Worm (Caenorhabditis elegans) whole organism, L4 larva: ENCODE data around the gene F40C5.1.
A peak's percentile ranks its signal among the peaks of the same experiment; 100 is the strongest.
"Not testable (repeated sequence)": the region's sequence is repeated elsewhere in the genome, so short reads cannot be mapped to it uniquely, and the experiment has no call there.

Source experiments
- F26F4.8 ChIP-seq: fragments of 200-800 bp; sonication (Bioruptor generic); conservative IDR thresholded peaks from 2 replicates; pipeline ENCODE4 v1.3.6; 2022; ENCODE audit warnings: missing genetic modification characterization, missing compliant biosample characterization
- F49E8.2 ChIP-seq: sonication (generic microtip); optimal IDR thresholded peaks from 2 replicates; lab custom pipeline; 2016; ENCODE audit warnings: missing compliant biosample characterization, mild to moderate bottlenecking, missing genetic modification characterization, borderline replicate concordance
- R02D3.7 ChIP-seq: fragments of 150-350 bp; sonication (generic microtip); optimal IDR thresholded peaks from 3 replicates; lab custom pipeline; 2014; ENCODE audit warnings: missing biosample characterization, missing genetic modification characterization
- T20F7.1 ChIP-seq: fragments of 200-800 bp; sonication (Bioruptor generic); optimal IDR thresholded peaks from 2 replicates; lab custom pipeline; 2018; ENCODE audit warnings: mild to moderate bottlenecking, missing genetic modification characterization, missing compliant biosample characterization
- Y75B8A.6 ChIP-seq: fragments of 200-800 bp; sonication (Bioruptor generic); IDR thresholded peaks from 2 replicates; pipeline ENCODE4 v1.3.6; 2022; ENCODE audit warnings: missing genetic modification reagents, missing genetic modification characterization, missing compliant biosample characterization
- aha-1 ChIP-seq: fragments of 150-350 bp; peaks from one replicate; lab custom pipeline; 2014; ENCODE audit warnings: missing biosample characterization, missing genetic modification characterization
- ama-1 ChIP-seq: fragments of 150-350 bp; optimal IDR thresholded peaks from 2 replicates; lab custom pipeline; 2014; ENCODE audit warnings: inconsistent platforms, mixed read lengths
- attf-4 ChIP-seq: sonication (generic microtip); optimal IDR thresholded peaks from 3 replicates; lab custom pipeline; 2017; ENCODE audit warnings: missing biosample characterization, missing genetic modification characterization
- ceh-20 ChIP-seq: fragments of 200-800 bp; sonication (Bioruptor generic); IDR thresholded peaks from 2 replicates; pipeline ENCODE4 v1.3.6; 2022; ENCODE audit warnings: missing genetic modification reagents, missing genetic modification characterization, missing compliant biosample characterization
- ceh-28 ChIP-seq: fragments of 150-350 bp; optimal IDR thresholded peaks from 2 replicates; lab custom pipeline; 2014; ENCODE audit warnings: missing biosample characterization, missing genetic modification reagents, missing genetic modification characterization
- ceh-44 ChIP-seq: fragments of 200-800 bp; sonication (Bioruptor generic); IDR thresholded peaks from 2 replicates; pipeline ENCODE4 v1.3.6; 2022; ENCODE audit warnings: missing genetic modification reagents, missing genetic modification characterization, missing compliant biosample characterization
- ceh-82 ChIP-seq: sonication (generic microtip); optimal IDR thresholded peaks from 2 replicates; lab custom pipeline; 2017; ENCODE audit warnings: missing biosample characterization, missing genetic modification characterization
- daf-16 ChIP-seq, 3 experiments: sonication (generic microtip); optimal IDR thresholded peaks; 2 replicates each; lab custom pipeline; 2016 to 2017; ENCODE audit warnings: missing genetic modification characterization in 3 of 3, missing genetic modification reagents in 3 of 3, mild to moderate bottlenecking in 2 of 3, missing compliant biosample characterization in 2 of 3, missing biosample characterization in 1 of 3, moderate library complexity in 1 of 3
- dmd-8 ChIP-seq: fragments of 200-800 bp; sonication (Bioruptor generic); IDR thresholded peaks from 2 replicates; pipeline ENCODE4 v1.3.6; 2022; ENCODE audit warnings: missing genetic modification characterization, missing compliant biosample characterization
- dmd-9 ChIP-seq: fragments of 200-800 bp; sonication (Bioruptor generic); IDR thresholded peaks from 2 replicates; pipeline ENCODE4 v1.3.6; 2022; ENCODE audit warnings: missing genetic modification reagents, missing genetic modification characterization, missing compliant biosample characterization
- dpl-1 ChIP-seq: fragments of 150-350 bp; optimal IDR thresholded peaks from 2 replicates; lab custom pipeline; 2014; ENCODE audit warnings: missing biosample characterization, missing genetic modification reagents, missing genetic modification characterization
- dve-1 ChIP-seq: sonication (generic microtip); optimal IDR thresholded peaks from 2 replicates; lab custom pipeline; 2017; ENCODE audit warnings: antibody characterized with exemption, mild to moderate bottlenecking, missing genetic modification characterization, missing compliant biosample characterization; ENCODE audit not compliant: insufficient read depth
- egl-27 ChIP-seq: sonication (generic microtip); optimal IDR thresholded peaks from 3 replicates; lab custom pipeline; 2017; ENCODE audit warnings: missing biosample characterization, missing genetic modification reagents, missing genetic modification characterization
- egl-43 ChIP-seq: fragments of 200-800 bp; sonication (Bioruptor generic); IDR thresholded peaks from 2 replicates; pipeline ENCODE4 v1.3.6; 2022; ENCODE audit warnings: missing genetic modification reagents, missing genetic modification characterization, missing compliant biosample characterization
- fkh-10 ChIP-seq: fragments of 150-350 bp; optimal IDR thresholded peaks from 2 replicates; lab custom pipeline; 2014; ENCODE audit warnings: missing biosample characterization, missing genetic modification reagents, missing genetic modification characterization
- gei-8 ChIP-seq: fragments of 200-800 bp; sonication (Bioruptor generic); optimal IDR thresholded peaks from 2 replicates; lab custom pipeline; 2018; ENCODE audit warnings: mild to moderate bottlenecking, missing genetic modification characterization, missing compliant biosample characterization
- hif-1 ChIP-seq, 2 experiments: sonication (generic microtip); optimal IDR thresholded peaks; 2 replicates each; lab custom pipeline; 2016 to 2017; ENCODE audit warnings: missing compliant biosample characterization in 2 of 2, missing genetic modification characterization in 2 of 2, missing genetic modification reagents in 2 of 2, missing genotype in 2 of 2, mild to moderate bottlenecking in 1 of 2
- lin-29 ChIP-seq: fragments of 200-800 bp; sonication (Bioruptor generic); IDR thresholded peaks from 2 replicates; pipeline ENCODE4 v1.3.6; 2022; ENCODE audit warnings: missing genetic modification reagents, missing genetic modification characterization, missing compliant biosample characterization
- lin-39 ChIP-seq: fragments of 150-350 bp; optimal IDR thresholded peaks from 2 replicates; lab custom pipeline; 2014; ENCODE audit warnings: missing biosample characterization, missing genetic modification reagents, missing genetic modification characterization
- lsy-2 ChIP-seq, 2 experiments: fragments of 150-350 bp in 1 of 2; sonication (generic microtip) in 1 of 2; optimal IDR thresholded peaks; 2 replicates each; lab custom pipeline; 2014 to 2017; ENCODE audit warnings: missing biosample characterization in 2 of 2, missing genetic modification characterization in 2 of 2
- mdt-29 ChIP-seq: fragments of 200-800 bp; sonication (Bioruptor generic); IDR thresholded peaks from 2 replicates; pipeline ENCODE4 v1.3.6; 2022; ENCODE audit warnings: missing genetic modification reagents, missing genetic modification characterization, missing compliant biosample characterization
- mes-2 ChIP-seq: sonication (generic microtip); optimal IDR thresholded peaks from 2 replicates; lab custom pipeline; 2016; ENCODE audit warnings: missing genotype, mild to moderate bottlenecking, missing genetic modification characterization, missing compliant biosample characterization; ENCODE audit not compliant: poor library complexity, severe bottlenecking
- mxl-2 ChIP-seq: fragments of 200-800 bp; sonication (Bioruptor generic); conservative IDR thresholded peaks from 2 replicates; pipeline ENCODE4 v1.3.6; 2022; ENCODE audit warnings: missing genetic modification reagents, missing genetic modification characterization, missing compliant biosample characterization
- mxl-3 ChIP-seq: fragments of 200-800 bp; sonication (Bioruptor generic); optimal IDR thresholded peaks from 2 replicates; lab custom pipeline; 2018; ENCODE audit warnings: mild to moderate bottlenecking, missing genetic modification characterization, missing compliant biosample characterization
- nhr-10 ChIP-seq: fragments of 150-350 bp; optimal IDR thresholded peaks from 2 replicates; lab custom pipeline; 2014; ENCODE audit warnings: missing biosample characterization, missing genetic modification characterization
- nhr-102 ChIP-seq: sonication (generic microtip); optimal IDR thresholded peaks from 2 replicates; lab custom pipeline; 2016; ENCODE audit warnings: mild to moderate bottlenecking, missing genetic modification characterization, moderate library complexity, missing compliant biosample characterization
- nhr-11 ChIP-seq: fragments of 150-350 bp; optimal IDR thresholded peaks from 2 replicates; lab custom pipeline; 2014; ENCODE audit warnings: missing biosample characterization, missing genetic modification characterization
- nhr-237 ChIP-seq: sonication (generic microtip); optimal IDR thresholded peaks from 2 replicates; lab custom pipeline; 2017; ENCODE audit warnings: missing biosample characterization, missing genetic modification characterization
- nhr-28 ChIP-seq: fragments of 150-350 bp; optimal IDR thresholded peaks from 2 replicates; lab custom pipeline; 2014; ENCODE audit warnings: missing biosample characterization, missing genetic modification characterization
- nhr-42 ChIP-seq: fragments of 200-800 bp; sonication (Bioruptor generic); IDR thresholded peaks from 2 replicates; pipeline ENCODE4 v1.3.6; 2022; ENCODE audit warnings: missing genetic modification characterization, missing compliant biosample characterization
- nhr-48 ChIP-seq: sonication (generic microtip); optimal IDR thresholded peaks from 2 replicates; lab custom pipeline; 2016; ENCODE audit warnings: mild to moderate bottlenecking, missing genetic modification characterization, missing compliant biosample characterization
- nhr-6 ChIP-seq: fragments of 150-350 bp; optimal IDR thresholded peaks from 2 replicates; lab custom pipeline; 2014; ENCODE audit warnings: missing biosample characterization, missing genetic modification characterization
- nhr-76 ChIP-seq: fragments of 150-350 bp; optimal IDR thresholded peaks from 2 replicates; lab custom pipeline; 2014; ENCODE audit warnings: missing biosample characterization, missing genetic modification characterization
- pha-4 ChIP-seq, 2 experiments: fragments of 150-350 bp in 1 of 2; fragments of 200-800 bp in 1 of 2; sonication (Bioruptor generic) in 1 of 2; IDR thresholded peaks in 1 of 2; optimal IDR thresholded peaks in 1 of 2; 2 replicates each; pipeline versions ENCODE4 v1.3.6 to Lab custom; 2014 to 2022; ENCODE audit warnings: missing genetic modification characterization in 2 of 2, missing genetic modification reagents in 2 of 2, missing biosample characterization in 1 of 2, missing compliant biosample characterization in 1 of 2
- snpc-1.2 ChIP-seq: fragments of 200-800 bp; sonication (Bioruptor generic); IDR thresholded peaks from 2 replicates; pipeline ENCODE4 v1.3.6; 2022; ENCODE audit warnings: missing genetic modification reagents, missing genetic modification characterization, missing compliant biosample characterization
- snpc-4 ChIP-seq: fragments of 150-350 bp; optimal IDR thresholded peaks from 2 replicates; lab custom pipeline; 2014; ENCODE audit warnings: missing biosample characterization, missing genetic modification characterization
- spr-3 ChIP-seq: fragments of 200-800 bp; sonication (Bioruptor generic); optimal IDR thresholded peaks from 2 replicates; lab custom pipeline; 2018; ENCODE audit warnings: mild to moderate bottlenecking, missing genetic modification characterization, missing compliant biosample characterization
- tra-1 ChIP-seq: fragments of 200-800 bp; sonication (Bioruptor generic); IDR thresholded peaks from 2 replicates; pipeline ENCODE4 v1.3.6; 2022; ENCODE audit warnings: missing genetic modification reagents, missing genetic modification characterization, missing compliant biosample characterization
- unc-39 ChIP-seq: sonication (generic microtip); optimal IDR thresholded peaks from 2 replicates; lab custom pipeline; 2017; ENCODE audit warnings: missing biosample characterization, missing genetic modification characterization
- vab-7 ChIP-seq: fragments of 200-800 bp; sonication (Bioruptor generic); IDR thresholded peaks from 2 replicates; pipeline ENCODE4 v1.3.6; 2022; ENCODE audit warnings: missing genetic modification reagents, missing genetic modification characterization, missing compliant biosample characterization
- zag-1 ChIP-seq: fragments of 150-350 bp; optimal IDR thresholded peaks from 2 replicates; lab custom pipeline; 2014; ENCODE audit warnings: missing biosample characterization, missing genetic modification characterization
- zfp-3 ChIP-seq: fragments of 200-800 bp; sonication (Bioruptor generic); conservative IDR thresholded peaks from 2 replicates; pipeline ENCODE4 v1.3.6; 2022; ENCODE audit warnings: missing genetic modification reagents, missing genetic modification characterization, missing compliant biosample characterization
- zip-11 ChIP-seq: fragments of 200-800 bp; sonication (Bioruptor generic); IDR thresholded peaks from 2 replicates; pipeline ENCODE4 v1.3.6; 2022; ENCODE audit warnings: missing genetic modification characterization, missing compliant biosample characterization
- ztf-7 ChIP-seq: fragments of 150-350 bp; optimal IDR thresholded peaks from 2 replicates; lab custom pipeline; 2014; ENCODE audit warnings: missing biosample characterization, missing genetic modification characterization

Gene F40C5.1

ce11 chrV:3572408-3572807 lies at the start of gene F40C5.1:
TSS of gene F40C5.1 (plus strand) at chrV:3572708.
- TF ChIP-seq nhr-42 (GFP tag; lab: Robert Waterston, UW); unc-39 (tag; lab: Kevin White, UChicago); attf-4 (tag; lab: Kevin White, UChicago): not testable (repeated sequence)
- TF ChIP-seq, all 104 proteins: peak for 0; not testable (repeated sequence) for 104

ce11 chrV:3523262-3523661 lies 49.2 kb upstream of the F40C5.1 start, which contains the start of gene irg-1:
TSS of gene irg-1 (plus strand) at chrV:3523587.
- TF ChIP-seq ceh-44 (GFP tag; lab: Robert Waterston, UW) = no peak
- no peak for TF ChIP-seq egl-43 (GFP tag; lab: Robert Waterston, UW)
- no peak for TF ChIP-seq spr-3 (GFP tag; lab: Kevin White, UChicago)
- no peak for TF ChIP-seq ceh-82 (tag; lab: Kevin White, UChicago)
- TF ChIP-seq dve-1 (tag; lab: Kevin White, UChicago) = no peak
- TF ChIP-seq R02D3.7 (tag; lab: Kevin White, UChicago) = no peak
- no peak for TF ChIP-seq snpc-4 (tag; lab: Kevin White, UChicago)
- TF ChIP-seq zag-1 (tag; lab: Kevin White, UChicago) = no peak
- no peak for TF ChIP-seq lin-39 (tag; lab: Kevin White, UChicago)
- no peak for TF ChIP-seq pha-4 (GFP tag; IDR thresholded peaks at IDR 0.05; lab: Robert Waterston, UW)
- TF ChIP-seq pha-4 (tag; optimal IDR thresholded peaks at IDR 0.05; lab: Kevin White, UChicago) = peak; percentile 30
- TF ChIP-seq nhr-42 (GFP tag; lab: Robert Waterston, UW) = no peak
- TF ChIP-seq F26F4.8 (GFP tag; lab: Robert Waterston, UW) = no peak
- TF ChIP-seq mdt-29 = no peak
- TF ChIP-seq zfp-3 (GFP tag; lab: Robert Waterston, UW) = no peak
- TF ChIP-seq tra-1 = no peak
- no peak for TF ChIP-seq nhr-102 (tag; lab: Kevin White, UChicago)
- TF ChIP-seq mxl-3 = no peak
- TF ChIP-seq lsy-2 (tag; optimal IDR thresholded peaks at IDR 0.05; lab: Kevin White, UChicago) = no peak
- no peak for TF ChIP-seq vab-7 (GFP tag; lab: Robert Waterston, UW)
- TF ChIP-seq hif-1 (tag; optimal IDR thresholded peaks at IDR 0.05; lab: Kevin White, UChicago) = no peak
- TF ChIP-seq nhr-237 (tag; lab: Kevin White, UChicago) = no peak
- TF ChIP-seq nhr-6 (tag; lab: Kevin White, UChicago) = no peak
- TF ChIP-seq ceh-20 (GFP tag; lab: Robert Waterston, UW) = no peak
- TF ChIP-seq nhr-76 = no peak
- no peak for TF ChIP-seq daf-16 (GFP tag; optimal IDR thresholded peaks at IDR 0.05; lab: Kevin White, UChicago)
- peak; percentile 72 for TF ChIP-seq daf-16 (tag; optimal IDR thresholded peaks at IDR 0.05; lab: Kevin White, UChicago)
- TF ChIP-seq snpc-1.2 (GFP tag; lab: Robert Waterston, UW) = no peak
- no peak for TF ChIP-seq egl-27 (tag; lab: Kevin White, UChicago)
- TF ChIP-seq nhr-28 = peak; percentile 54
- peak; percentile 56 for TF ChIP-seq aha-1 (tag; lab: Kevin White, UChicago)
- no peak for TF ChIP-seq dmd-9 (GFP tag; lab: Robert Waterston, UW)
- TF ChIP-seq T20F7.1 (GFP tag; lab: Kevin White, UChicago) = no peak
- TF ChIP-seq nhr-48 (tag; lab: Kevin White, UChicago) = no peak
- no peak for TF ChIP-seq F49E8.2 (tag; lab: Kevin White, UChicago)
- no peak for TF ChIP-seq ceh-28 (tag; lab: Kevin White, UChicago)
- no peak for TF ChIP-seq nhr-11 (tag; lab: Kevin White, UChicago)
- TF ChIP-seq dpl-1 (GFP tag; lab: Kevin White, UChicago) = no peak
- TF ChIP-seq ztf-7 (tag; lab: Kevin White, UChicago) = no peak
- no peak for TF ChIP-seq fkh-10 (GFP tag; lab: Kevin White, UChicago)
- TF ChIP-seq nhr-10 = no peak
- TF ChIP-seq Y75B8A.6 = no peak
- no peak for TF ChIP-seq mes-2 (tag; lab: Kevin White, UChicago)
- no peak for TF ChIP-seq lin-29 (GFP tag; lab: Robert Waterston, UW)
- no peak for TF ChIP-seq mxl-2 (GFP tag; lab: Robert Waterston, UW)
- TF ChIP-seq ama-1 = no peak
- no peak for TF ChIP-seq gei-8 (GFP tag; lab: Kevin White, UChicago)
- TF ChIP-seq zip-11 (GFP tag; lab: Robert Waterston, UW) = no peak
- no peak for TF ChIP-seq dmd-8 (GFP tag; lab: Robert Waterston, UW)
